Worm (Caenorhabditis elegans) whole organism, late embryonic: ENCODE measurements around the gene ZK177.9.

Experiments used
- T23F11.4 ChIP-seq: fragments of 200-800 bp; sonication (Bioruptor generic); optimal IDR thresholded peaks from 2 replicates; lab custom pipeline; 2018; ENCODE audit warnings: mild to moderate bottlenecking, missing genetic modification characterization, missing compliant biosample characterization
- Y22D7AL.16 ChIP-seq: sonication (generic microtip); optimal IDR thresholded peaks from 2 replicates; lab custom pipeline; 2016; ENCODE audit warnings: missing genetic modification characterization, missing compliant biosample characterization
- ahr-1 ChIP-seq: sonication (generic microtip); optimal IDR thresholded peaks from 2 replicates; lab custom pipeline; 2016; ENCODE audit warnings: missing genetic modification characterization, missing compliant biosample characterization
- ceh-18 ChIP-seq: sonication (generic microtip); optimal IDR thresholded peaks from 2 replicates; lab custom pipeline; 2016; ENCODE audit warnings: missing genetic modification characterization, missing compliant biosample characterization
- ceh-19 ChIP-seq: fragments of 200-800 bp; sonication (Bioruptor generic); optimal IDR thresholded peaks from 2 replicates; lab custom pipeline; 2018; ENCODE audit warnings: mild to moderate bottlenecking, missing genetic modification characterization, missing compliant biosample characterization
- ceh-22 ChIP-seq: sonication (generic microtip); optimal IDR thresholded peaks from 2 replicates; lab custom pipeline; 2017; ENCODE audit warnings: missing biosample characterization, missing genetic modification characterization
- ceh-30 ChIP-seq: fragments of 150-350 bp; optimal IDR thresholded peaks from 2 replicates; lab custom pipeline; 2014; ENCODE audit warnings: missing biosample characterization, missing genetic modification characterization
- ceh-34 ChIP-seq: sonication (generic microtip); optimal IDR thresholded peaks from 2 replicates; lab custom pipeline; 2016; ENCODE audit warnings: mild to moderate bottlenecking, missing genetic modification characterization, missing compliant biosample characterization
- ceh-45 ChIP-seq: fragments of 200-800 bp; sonication (Bioruptor generic); IDR thresholded peaks from 2 replicates; pipeline ENCODE4 v1.3.6; 2022; ENCODE audit warnings: missing genetic modification reagents, missing genetic modification characterization, missing compliant biosample characterization
- dve-1 ChIP-seq: sonication (generic microtip); optimal IDR thresholded peaks from 2 replicates; lab custom pipeline; 2017; ENCODE audit warnings: antibody characterized with exemption, mild to moderate bottlenecking, missing genetic modification characterization, missing compliant biosample characterization
- elt-4 ChIP-seq: sonication (generic microtip); optimal IDR thresholded peaks from 2 replicates; lab custom pipeline; 2016; ENCODE audit warnings: missing genetic modification characterization, missing compliant biosample characterization
- ets-4 ChIP-seq: sonication (generic microtip); optimal IDR thresholded peaks from 2 replicates; lab custom pipeline; 2016; ENCODE audit warnings: missing genetic modification characterization, missing compliant biosample characterization
- eyg-1 ChIP-seq: sonication (generic microtip); optimal IDR thresholded peaks from 2 replicates; lab custom pipeline; 2016; ENCODE audit warnings: missing genotype, missing genetic modification characterization, missing compliant biosample characterization
- fax-1 ChIP-seq: sonication (generic microtip); optimal IDR thresholded peaks from 2 replicates; lab custom pipeline; 2016; ENCODE audit warnings: missing genotype, missing genetic modification characterization, missing compliant biosample characterization
- gmeb-2 ChIP-seq: sonication (generic microtip); optimal IDR thresholded peaks from 2 replicates; lab custom pipeline; 2016; ENCODE audit warnings: missing genetic modification characterization, inconsistent platforms, missing compliant biosample characterization
- hlh-6 ChIP-seq: sonication (generic microtip); optimal IDR thresholded peaks from 2 replicates; lab custom pipeline; 2016; ENCODE audit warnings: missing genotype, missing genetic modification characterization, missing compliant biosample characterization
- hlh-8 ChIP-seq: sonication (generic microtip); optimal IDR thresholded peaks from 2 replicates; lab custom pipeline; 2016; ENCODE audit warnings: missing genotype, missing genetic modification characterization, missing compliant biosample characterization
- lim-6 ChIP-seq: sonication (generic microtip); optimal IDR thresholded peaks from 2 replicates; lab custom pipeline; 2016; ENCODE audit warnings: missing genetic modification characterization, missing compliant biosample characterization
- lin-11 ChIP-seq: fragments of 200-800 bp; sonication (Bioruptor generic); optimal IDR thresholded peaks from 2 replicates; lab custom pipeline; 2018; ENCODE audit warnings: mild to moderate bottlenecking, missing genetic modification characterization, missing compliant biosample characterization
- nfya-1 ChIP-seq: sonication (generic microtip); optimal IDR thresholded peaks from 2 replicates; lab custom pipeline; 2017; ENCODE audit warnings: missing genetic modification characterization, mild to moderate bottlenecking, missing compliant biosample characterization, antibody characterized with exemption, moderate library complexity
- nhr-232 ChIP-seq: sonication (generic microtip); optimal IDR thresholded peaks from 2 replicates; lab custom pipeline; 2016; ENCODE audit warnings: missing genetic modification characterization, missing compliant biosample characterization
- npax-4 ChIP-seq: sonication (generic microtip); optimal IDR thresholded peaks from 2 replicates; lab custom pipeline; 2016; ENCODE audit warnings: missing genetic modification characterization, missing compliant biosample characterization
- pat-9 ChIP-seq: fragments of 200-800 bp; sonication (Bioruptor generic); optimal IDR thresholded peaks from 2 replicates; lab custom pipeline; 2018; ENCODE audit warnings: mild to moderate bottlenecking, missing genetic modification characterization, moderate library complexity, missing compliant biosample characterization
- pha-2 ChIP-seq: sonication (generic microtip); optimal IDR thresholded peaks from 2 replicates; lab custom pipeline; 2017; ENCODE audit warnings: mild to moderate bottlenecking, missing genetic modification characterization, missing compliant biosample characterization
- pha-4 ChIP-seq: fragments of 150-350 bp; optimal IDR thresholded peaks from 2 replicates; lab custom pipeline; 2018; ENCODE audit warnings: missing biosample characterization, missing genetic modification reagents, missing genetic modification characterization
- rnt-1 ChIP-seq: sonication (generic microtip); optimal IDR thresholded peaks from 2 replicates; lab custom pipeline; 2016; ENCODE audit warnings: missing genetic modification characterization, missing compliant biosample characterization
- sdc-2 ChIP-seq: sonication (generic microtip); optimal IDR thresholded peaks from 2 replicates; lab custom pipeline; 2016; ENCODE audit warnings: missing genotype, missing genetic modification characterization, missing compliant biosample characterization
- sox-2 ChIP-seq: fragments of 200-800 bp; sonication (Bioruptor generic); IDR thresholded peaks from 2 replicates; pipeline ENCODE4 v1.3.6; 2022; ENCODE audit warnings: missing genetic modification reagents, missing genetic modification characterization, missing compliant biosample characterization
- sox-4 ChIP-seq: sonication (generic microtip); optimal IDR thresholded peaks from 2 replicates; lab custom pipeline; 2017; ENCODE audit warnings: mild to moderate bottlenecking, missing genetic modification characterization, inconsistent platforms, missing compliant biosample characterization
- unc-3 ChIP-seq, 2 experiments: fragments of 200-800 bp in 1 of 2; sonication (Bioruptor generic) in 1 of 2; sonication (generic microtip) in 1 of 2; conservative IDR thresholded peaks in 1 of 2; optimal IDR thresholded peaks in 1 of 2; 2 replicates each; pipeline versions ENCODE4 v1.3.6 to Lab custom; 2016 to 2022; ENCODE audit warnings: missing compliant biosample characterization in 2 of 2, missing genetic modification characterization in 2 of 2, missing genetic modification reagents in 1 of 2
- unc-55 ChIP-seq: sonication (generic microtip); optimal IDR thresholded peaks from 2 replicates; lab custom pipeline; 2017; ENCODE audit warnings: missing biosample characterization, missing genetic modification reagents, missing genetic modification characterization
- unc-86 ChIP-seq: sonication (generic microtip); optimal IDR thresholded peaks from 2 replicates; lab custom pipeline; 2016; ENCODE audit warnings: missing genetic modification characterization, missing compliant biosample characterization

ZK177.9 gene

ce11 chrII:5494405-5494804, 23.1 kb downstream of the ZK177.9 start, which contains the start of gene F12A10.6:
F12A10.6 (minus strand) TSS chrII:5494505.
- no peak for TF ChIP-seq lin-11 (tag; lab: Kevin White, UChicago)
- TF ChIP-seq, all 69 proteins: peak for 0

ce11 chrII:5487844-5488243, 29.7 kb downstream of the ZK177.9 start, which contains the start of gene nep-5:
nep-5 (plus strand) TSS chrII:5488144.
- TF ChIP-seq lim-6 (tag; lab: Kevin White, UChicago) (no peak), fax-1 (tag; lab: Kevin White, UChicago) (no peak), unc-55 (no peak), npax-4 (no peak), hlh-6 (tag; lab: Kevin White, UChicago) (no peak), pha-2 (tag; lab: Kevin White, UChicago) (no peak)
- TF ChIP-seq, all 69 proteins: peak for 0

- TF ChIP-seq lim-6 (tag; lab: Kevin White, UChicago) (no peak), ets-4 (no peak), ceh-19 (GFP tag; lab: Kevin White, UChicago) (no peak), dve-1 (tag; lab: Kevin White, UChicago) (no peak), elt-4 (tag; lab: Kevin White, UChicago) (no peak), nfya-1 (tag; lab: Kevin White, UChicago) (no peak), ahr-1 (tag; lab: Kevin White, UChicago) (no peak), eyg-1 (tag; lab: Kevin White, UChicago) (no peak), nhr-232 (tag; lab: Kevin White, UChicago) (no peak), pha-4 (no peak), sdc-2 (no peak), ceh-18 (tag; lab: Kevin White, UChicago) (no peak), unc-3 (GFP tag; conservative IDR thresholded peaks at IDR 0.05; lab: Robert Waterston, UW) (no peak), unc-3 (tag; optimal IDR thresholded peaks at IDR 0.05; lab: Kevin White, UChicago) (no peak), T23F11.4 (GFP tag; lab: Kevin White, UChicago) (no peak), unc-55 (no peak)
Observed at ce11 chrII:5481982-5482381, 35.6 kb downstream of the ZK177.9 start, which contains the start of gene cal-8. cal-8 (minus strand) TSS chrII:5482041.

- TF ChIP-seq ceh-34 (no peak), Y22D7AL.16 (no peak), sox-2 (GFP tag; lab: Robert Waterston, UW) (no peak), unc-86 (tag; lab: Kevin White, UChicago) (no peak), hlh-8 (tag; lab: Kevin White, UChicago) (no peak), ceh-19 (GFP tag; lab: Kevin White, UChicago) (no peak), lim-6 (tag; lab: Kevin White, UChicago) (no peak), sox-4 (no peak), gmeb-2 (tag; lab: Kevin White, UChicago) (no peak), pat-9 (tag; lab: Kevin White, UChicago) (no peak), ceh-22 (tag; lab: Kevin White, UChicago) (no peak), T23F11.4 (GFP tag; lab: Kevin White, UChicago) (no peak), ceh-30 (tag; lab: Kevin White, UChicago) (no peak)
Observed at ce11 chrII:5478318-5478717, 39.2 kb downstream of the ZK177.9 start, which contains the start of gene F56D1.1. F56D1.1 (plus strand) TSS chrII:5478618.

- no peak for TF ChIP-seq ceh-45 (GFP tag; lab: Robert Waterston, UW)
- TF ChIP-seq rnt-1 (tag; lab: Kevin White, UChicago), result no peak
- no peak for TF ChIP-seq lim-6 (tag; lab: Kevin White, UChicago)
Observed at ce11 chrII:5474946-5475345, 42.6 kb downstream of the ZK177.9 start, which contains the start of gene ilcr-2. ilcr-2 (plus strand) TSS chrII:5475246.
